Worm (Caenorhabditis elegans) whole organism, L1 larva: Measurements from ENCODE around the gene inpp-4B.

Experiments used
- C34B4.2 ChIP-seq: sonication (generic microtip); optimal IDR thresholded peaks from 2 replicates; lab custom pipeline; 2017; ENCODE audit warnings: mild to moderate bottlenecking, missing genetic modification characterization, missing compliant biosample characterization
- Y116A8C.19 ChIP-seq: sonication (generic microtip); optimal IDR thresholded peaks from 2 replicates; lab custom pipeline; 2016; ENCODE audit warnings: missing compliant biosample characterization, missing genetic modification characterization, borderline replicate concordance
- alr-1 ChIP-seq: fragments of 200-800 bp; sonication (Bioruptor generic); optimal IDR thresholded peaks from 2 replicates; lab custom pipeline; 2018; ENCODE audit warnings: borderline replicate concordance, mild to moderate bottlenecking, missing genetic modification characterization, missing compliant biosample characterization
- ceh-63 ChIP-seq: fragments of 200-800 bp; sonication (Bioruptor generic); optimal IDR thresholded peaks from 2 replicates; lab custom pipeline; 2018; ENCODE audit warnings: mild to moderate bottlenecking, missing genetic modification characterization, missing compliant biosample characterization
- ceh-8 ChIP-seq: fragments of 200-800 bp; sonication (Bioruptor generic); optimal IDR thresholded peaks from 2 replicates; lab custom pipeline; 2018; ENCODE audit warnings: mild to moderate bottlenecking, missing genetic modification characterization, moderate library complexity, missing compliant biosample characterization
- ceh-82 ChIP-seq, 3 experiments: fragments of 150-350 bp in 1 of 3; sonication (generic microtip) in 2 of 3; optimal IDR thresholded peaks; 2 replicates each; lab custom pipeline; 2014 to 2017; ENCODE audit warnings: missing biosample characterization in 3 of 3, missing genetic modification characterization in 3 of 3
- ceh-88 ChIP-seq: fragments of 200-800 bp; sonication (Bioruptor generic); IDR thresholded peaks from 2 replicates; pipeline ENCODE4 v1.3.6; 2022; ENCODE audit warnings: missing genetic modification characterization, missing compliant biosample characterization
- ceh-90 ChIP-seq: sonication (generic microtip); optimal IDR thresholded peaks from 2 replicates; lab custom pipeline; 2016; ENCODE audit warnings: missing genetic modification characterization, missing compliant biosample characterization
- dpl-1 ChIP-seq, 3 experiments: fragments of 150-350 bp in 2 of 3; sonication (generic microtip) in 1 of 3; optimal IDR thresholded peaks; 2 replicates each; lab custom pipeline; 2014 to 2017; ENCODE audit warnings: missing biosample characterization in 3 of 3, missing genetic modification characterization in 3 of 3, missing genetic modification reagents in 3 of 3
- dsc-1 ChIP-seq: sonication (generic microtip); optimal IDR thresholded peaks from 2 replicates; lab custom pipeline; 2016; ENCODE audit warnings: mild to moderate bottlenecking, missing genetic modification characterization, missing compliant biosample characterization
- efl-1 ChIP-seq, 4 experiments: fragments of 150-350 bp; optimal IDR thresholded peaks in 3 of 4; peaks in 1 of 4; 1 replicate in 1 of 4; 2 replicates in 3 of 4; lab custom pipeline; 2014; ENCODE audit warnings: missing biosample characterization in 2 of 4, missing genetic modification characterization in 2 of 4, missing genetic modification reagents in 2 of 4
- ets-5 ChIP-seq: fragments of 200-800 bp; sonication (Bioruptor generic); IDR thresholded peaks from 2 replicates; pipeline ENCODE4 v1.3.6; 2022; ENCODE audit warnings: missing genetic modification characterization, missing compliant biosample characterization
- fkh-10 ChIP-seq: sonication (generic microtip); optimal IDR thresholded peaks from 2 replicates; lab custom pipeline; 2017; ENCODE audit warnings: missing biosample characterization, missing genetic modification reagents, missing genetic modification characterization
- fkh-8 ChIP-seq: sonication (generic microtip); optimal IDR thresholded peaks from 2 replicates; lab custom pipeline; 2016; ENCODE audit warnings: mild to moderate bottlenecking, missing genetic modification characterization, missing compliant biosample characterization
- grh-1 ChIP-seq: fragments of 200-800 bp; sonication (Bioruptor generic); IDR thresholded peaks from 2 replicates; pipeline ENCODE4 v1.3.6; 2022; ENCODE audit warnings: missing genetic modification reagents, missing genetic modification characterization, missing compliant biosample characterization
- hlh-17 ChIP-seq: fragments of 200-800 bp; sonication (Bioruptor generic); optimal IDR thresholded peaks from 2 replicates; lab custom pipeline; 2018; ENCODE audit warnings: missing genetic modification characterization, mild to moderate bottlenecking, missing compliant biosample characterization, moderate library complexity, borderline replicate concordance
- irx-1 ChIP-seq: sonication (generic microtip); optimal IDR thresholded peaks from 2 replicates; lab custom pipeline; 2016; ENCODE audit warnings: missing genetic modification characterization, missing compliant biosample characterization
- jun-1 ChIP-seq: fragments of 150-350 bp; optimal IDR thresholded peaks from 2 replicates; lab custom pipeline; 2014; ENCODE audit warnings: missing biosample characterization, missing genetic modification reagents, missing genetic modification characterization
- lin-13 ChIP-seq: fragments of 150-350 bp; optimal IDR thresholded peaks from 2 replicates; lab custom pipeline; 2014; ENCODE audit warnings: missing biosample characterization, missing genetic modification reagents, missing genetic modification characterization
- lin-15B ChIP-seq: fragments of 150-350 bp; sonication (generic microtip); optimal IDR thresholded peaks from 3 replicates; lab custom pipeline; 2014; ENCODE audit warnings: missing biosample characterization, missing genetic modification characterization
- lin-35 ChIP-seq, 2 experiments: fragments of 150-350 bp; optimal IDR thresholded peaks; 2 replicates each; lab custom pipeline; 2014; ENCODE audit warnings: missing biosample characterization in 2 of 2, missing genetic modification characterization in 2 of 2, missing genetic modification reagents in 2 of 2
- lin-39 ChIP-seq: fragments of 150-350 bp; optimal IDR thresholded peaks from 2 replicates; lab custom pipeline; 2014; ENCODE audit warnings: missing biosample characterization, missing genetic modification reagents, missing genetic modification characterization
- lir-3 ChIP-seq: sonication (generic microtip); optimal IDR thresholded peaks from 2 replicates; lab custom pipeline; 2016; ENCODE audit warnings: mild to moderate bottlenecking, missing genetic modification characterization, moderate library complexity, missing compliant biosample characterization; ENCODE audit not compliant: poor library complexity
- mdl-1 ChIP-seq, 2 experiments: fragments of 150-350 bp; optimal IDR thresholded peaks; 2 replicates each; lab custom pipeline; 2014 to 2017; ENCODE audit warnings: missing biosample characterization in 2 of 2, missing genetic modification characterization in 2 of 2, inconsistent platforms in 1 of 2
- mef-2 ChIP-seq: fragments of 150-350 bp; optimal IDR thresholded peaks from 2 replicates; lab custom pipeline; 2014; ENCODE audit warnings: missing biosample characterization, missing genetic modification characterization
- mep-1 ChIP-seq: fragments of 150-350 bp; optimal IDR thresholded peaks from 2 replicates; lab custom pipeline; 2014; ENCODE audit warnings: missing biosample characterization, missing genetic modification characterization
- nhr-12 ChIP-seq: sonication (generic microtip); optimal IDR thresholded peaks from 2 replicates; lab custom pipeline; 2017; ENCODE audit warnings: missing biosample characterization, missing genetic modification characterization
- nhr-19 ChIP-seq: fragments of 200-800 bp; sonication (Bioruptor generic); conservative IDR thresholded peaks from 2 replicates; pipeline ENCODE4 v1.3.6; 2022; ENCODE audit warnings: missing genetic modification characterization, missing compliant biosample characterization
- nhr-20 ChIP-seq: sonication (generic microtip); optimal IDR thresholded peaks from 2 replicates; lab custom pipeline; 2016; ENCODE audit warnings: mild to moderate bottlenecking, missing genetic modification characterization, missing compliant biosample characterization
- nhr-47 ChIP-seq: sonication (generic microtip); optimal IDR thresholded peaks from 2 replicates; lab custom pipeline; 2016; ENCODE audit warnings: mild to moderate bottlenecking, missing genetic modification characterization, moderate library complexity, missing compliant biosample characterization
- nhr-77 ChIP-seq: fragments of 150-350 bp; optimal IDR thresholded peaks from 2 replicates; lab custom pipeline; 2014; ENCODE audit warnings: missing biosample characterization, missing genetic modification characterization
- nhr-90 ChIP-seq: sonication (generic microtip); optimal IDR thresholded peaks from 2 replicates; lab custom pipeline; 2016; ENCODE audit warnings: mild to moderate bottlenecking, missing genetic modification characterization, missing compliant biosample characterization; ENCODE audit not compliant: poor library complexity
- pag-3 ChIP-seq: sonication (generic microtip); optimal IDR thresholded peaks from 2 replicates; lab custom pipeline; 2017; ENCODE audit warnings: missing genetic modification characterization, mild to moderate bottlenecking, missing compliant biosample characterization, antibody characterized with exemption, borderline replicate concordance; ENCODE audit not compliant: insufficient read depth
- pax-3 ChIP-seq: fragments of 200-800 bp; sonication (Bioruptor generic); optimal IDR thresholded peaks from 2 replicates; lab custom pipeline; 2018; ENCODE audit warnings: mild to moderate bottlenecking, missing genetic modification characterization, moderate library complexity, missing compliant biosample characterization
- snpc-4 ChIP-seq: fragments of 150-350 bp; optimal IDR thresholded peaks from 2 replicates; lab custom pipeline; 2014; ENCODE audit warnings: missing biosample characterization, missing genetic modification characterization
- snu-23 ChIP-seq: sonication (generic microtip); optimal IDR thresholded peaks from 2 replicates; lab custom pipeline; 2016; ENCODE audit warnings: missing genetic modification characterization, missing compliant biosample characterization
- sptf-1 ChIP-seq: fragments of 150-350 bp; optimal IDR thresholded peaks from 2 replicates; lab custom pipeline; 2014; ENCODE audit warnings: missing biosample characterization, missing genetic modification characterization
- sup-37 ChIP-seq: fragments of 200-800 bp; sonication (Bioruptor generic); optimal IDR thresholded peaks from 2 replicates; lab custom pipeline; 2018; ENCODE audit warnings: mild to moderate bottlenecking, missing genetic modification characterization, missing compliant biosample characterization
- swsn-7 ChIP-seq: sonication (generic microtip); optimal IDR thresholded peaks from 2 replicates; lab custom pipeline; 2016; ENCODE audit warnings: missing genetic modification characterization, missing compliant biosample characterization
- tlp-1 ChIP-seq: fragments of 150-350 bp; optimal IDR thresholded peaks from 2 replicates; lab custom pipeline; 2014; ENCODE audit warnings: missing biosample characterization, missing genetic modification characterization
- unc-130 ChIP-seq: fragments of 150-350 bp; optimal IDR thresholded peaks from 2 replicates; lab custom pipeline; 2017; ENCODE audit warnings: missing biosample characterization, missing genetic modification characterization, inconsistent platforms
- unc-30 ChIP-seq: sonication (generic microtip); optimal IDR thresholded peaks from 2 replicates; lab custom pipeline; 2017; ENCODE audit warnings: missing biosample characterization, missing genetic modification characterization
- unc-62 ChIP-seq: fragments of 150-350 bp; optimal IDR thresholded peaks from 2 replicates; lab custom pipeline; 2014; ENCODE audit warnings: missing biosample characterization, missing genetic modification reagents, missing genetic modification characterization
- unc-86 ChIP-seq: sonication (generic microtip); optimal IDR thresholded peaks from 2 replicates; lab custom pipeline; 2016; ENCODE audit warnings: missing genetic modification characterization, missing compliant biosample characterization
- vab-15 ChIP-seq: sonication (generic microtip); optimal IDR thresholded peaks from 2 replicates; lab custom pipeline; 2017; ENCODE audit warnings: missing genotype, mild to moderate bottlenecking, missing genetic modification characterization, missing compliant biosample characterization
- xbp-1 ChIP-seq: sonication (generic microtip); optimal IDR thresholded peaks from 2 replicates; lab custom pipeline; 2016; ENCODE audit warnings: missing genetic modification characterization, missing compliant biosample characterization
- zag-1 ChIP-seq: fragments of 150-350 bp; optimal IDR thresholded peaks from 2 replicates; lab custom pipeline; 2014; ENCODE audit warnings: missing biosample characterization, missing genetic modification characterization
- zip-4 ChIP-seq: fragments of 200-800 bp; sonication (Bioruptor generic); optimal IDR thresholded peaks from 2 replicates; lab custom pipeline; 2018; ENCODE audit warnings: mild to moderate bottlenecking, missing genetic modification characterization, moderate library complexity, missing compliant biosample characterization
- ztf-4 ChIP-seq: fragments of 150-350 bp; optimal IDR thresholded peaks from 2 replicates; lab custom pipeline; 2014; ENCODE audit warnings: missing biosample characterization, missing genetic modification characterization

inpp-4B gene

DNA sequence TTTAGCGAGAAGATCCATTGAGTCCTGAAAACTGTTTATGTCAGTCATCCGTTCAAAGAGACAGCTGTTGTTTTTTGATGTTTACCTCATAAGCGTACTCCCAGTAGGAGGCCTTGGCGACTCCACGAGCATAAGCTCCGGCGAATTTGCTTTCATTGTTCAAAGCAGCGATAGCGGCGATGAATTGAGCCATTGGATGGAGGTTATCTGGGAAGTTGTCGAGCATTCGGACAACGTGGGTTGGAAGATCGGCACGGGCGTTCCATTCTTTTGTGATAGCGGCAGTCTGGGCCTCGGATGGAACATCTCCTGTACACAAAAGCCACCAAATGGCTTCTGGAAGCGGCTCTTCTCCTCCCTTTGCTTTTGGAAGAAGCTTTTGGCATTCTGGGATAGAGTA is 50.8 kb downstream of the inpp-4B start:
- TF ChIP-seq efl-1 (optimal IDR thresholded peaks at IDR 0.05; lab: Kevin White, UChicago) (no peak), efl-1 (GFP tag; optimal IDR thresholded peaks at IDR 0.05 in 1 of 2; lab: Kevin White, UChicago) (peak in 1 of 2 experiments; percentile 94), nhr-47 (tag; lab: Kevin White, UChicago) (no peak)

DNA sequence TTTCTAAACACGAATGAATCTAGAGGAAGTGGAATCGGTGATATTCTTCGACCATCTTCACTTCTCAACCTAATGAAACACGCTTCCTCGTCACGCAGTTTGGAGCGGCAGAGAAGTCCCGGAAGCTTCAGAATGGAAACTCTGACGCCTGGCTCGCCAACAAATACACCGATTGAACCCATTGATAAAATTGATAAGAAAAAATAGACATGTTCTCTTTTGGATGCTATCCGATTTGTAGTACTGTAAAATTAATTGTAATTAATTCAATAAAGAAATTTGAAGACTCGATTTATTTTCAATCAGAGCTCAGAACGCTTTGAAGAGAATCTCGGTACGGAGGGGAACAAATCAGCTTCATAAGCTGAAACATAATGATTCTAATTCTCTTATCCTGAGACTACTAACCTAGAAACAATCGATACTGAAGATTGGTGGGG is 52.1 kb downstream of the inpp-4B start:
- TF ChIP-seq lin-15B (tag; lab: Kevin White, UChicago), result no peak
- no peak for TF ChIP-seq zag-1 (tag; lab: Kevin White, UChicago)
- no peak for TF ChIP-seq hlh-17 (GFP tag; lab: Kevin White, UChicago)
- no peak for TF ChIP-seq Y116A8C.19 (tag; lab: Kevin White, UChicago)
- TF ChIP-seq ceh-8 (GFP tag; lab: Kevin White, UChicago), result no peak
- TF ChIP-seq sup-37, result peak; percentile 38
- peak; percentile 45; the same call in 1 of the 2 replicates for TF ChIP-seq ceh-88 (GFP tag; lab: Robert Waterston, UW)
- TF ChIP-seq fkh-10, result no peak
- TF ChIP-seq grh-1 (GFP tag; lab: Robert Waterston, UW), result peak; percentile 58
- peak; percentile 3 for TF ChIP-seq lir-3 (tag; lab: Kevin White, UChicago)
- no peak for TF ChIP-seq C34B4.2 (tag; lab: Kevin White, UChicago)
- TF ChIP-seq mdl-1 (tag; optimal IDR thresholded peaks at IDR 0.05; lab: Kevin White, UChicago), result no peak
- no peak for TF ChIP-seq unc-86 (tag; lab: Kevin White, UChicago)
- TF ChIP-seq xbp-1 (tag; lab: Kevin White, UChicago), result peak; percentile 48
- no peak for TF ChIP-seq snpc-4 (tag; lab: Kevin White, UChicago)
- peak; percentile 75 for TF ChIP-seq snu-23
- TF ChIP-seq ceh-90 (tag; lab: Kevin White, UChicago), result no peak
- no peak for TF ChIP-seq zip-4
- TF ChIP-seq dpl-1 (GFP tag; optimal IDR thresholded peaks at IDR 0.05; lab: Kevin White, UChicago), result no peak
- TF ChIP-seq fkh-8, result no peak
- no peak for TF ChIP-seq ets-5 (GFP tag; lab: Robert Waterston, UW)
- peak; percentile 69 for TF ChIP-seq nhr-90 (tag; lab: Kevin White, UChicago)
- TF ChIP-seq sptf-1 (tag; lab: Kevin White, UChicago), result no peak
- TF ChIP-seq tlp-1 (tag; lab: Kevin White, UChicago), result no peak
- TF ChIP-seq nhr-77 (tag; lab: Kevin White, UChicago), result no peak
- no peak for TF ChIP-seq pag-3
- peak; percentile 45 for TF ChIP-seq nhr-20 (tag; lab: Kevin White, UChicago)
- no peak for TF ChIP-seq jun-1
- no peak for TF ChIP-seq alr-1 (tag; lab: Kevin White, UChicago)
- TF ChIP-seq irx-1, result no peak
- peak; percentile 66 for TF ChIP-seq nhr-47 (tag; lab: Kevin White, UChicago)
- no peak for TF ChIP-seq unc-130 (tag; lab: Kevin White, UChicago)
- no peak for TF ChIP-seq lin-39
- TF ChIP-seq nhr-12, result no peak
- TF ChIP-seq ztf-4 (tag; lab: Kevin White, UChicago), result peak; percentile 92
- TF ChIP-seq vab-15, result no peak
- TF ChIP-seq nhr-19 (GFP tag; lab: Robert Waterston, UW), result peak; percentile 61
- peak; percentile 14 to 31 for TF ChIP-seq efl-1 (optimal IDR thresholded peaks at IDR 0.05; lab: Kevin White, UChicago)
- peak in 1 of 2 experiments; percentile 92 for TF ChIP-seq efl-1 (GFP tag; optimal IDR thresholded peaks at IDR 0.05 in 1 of 2; lab: Kevin White, UChicago)
- TF ChIP-seq swsn-7 (tag; lab: Kevin White, UChicago), result peak; percentile 28
- TF ChIP-seq lin-35 (GFP tag; optimal IDR thresholded peaks at IDR 0.05; lab: Kevin White, UChicago), result peak in 1 of 2 experiments; percentile 62
- TF ChIP-seq unc-30, result no peak
- no peak for TF ChIP-seq ceh-63
- TF ChIP-seq lin-13 (GFP tag; lab: Kevin White, UChicago), result no peak
- no peak for TF ChIP-seq mep-1 (tag; lab: Kevin White, UChicago)
- peak; percentile 59 for TF ChIP-seq pax-3 (tag; lab: Kevin White, UChicago)
- no peak for TF ChIP-seq unc-62 (GFP tag; lab: Kevin White, UChicago)
- no peak for TF ChIP-seq mef-2 (tag; lab: Kevin White, UChicago)
- TF ChIP-seq ceh-82 (tag; optimal IDR thresholded peaks at IDR 0.05; lab: Kevin White, UChicago), result no peak
- peak; percentile 10 for TF ChIP-seq dsc-1 (tag; lab: Kevin White, UChicago)
